Fruit fly (Drosophila melanogaster) S2 (cell line): ENCODE results near the gene eEF1alpha2.

Experiments
- CG8478 ChIP-seq: fragments of >200 bp; optimal IDR thresholded peaks from 2 replicates; lab custom pipeline; 2018
- CTCF ChIP-seq, 2 experiments: fragments of >200 bp; optimal IDR thresholded peaks; 2 replicates each; lab custom pipeline; 2018

dm6 chr3R:31689727-31690126, 48.5 kb upstream of the eEF1alpha2 start:
- no peak for TF ChIP-seq CTCF (optimal IDR thresholded peaks at IDR 0.05; lab: Kevin White, UChicago)
- no peak for TF ChIP-seq CG8478 (lab: Kevin White, UChicago)
